Worm (Caenorhabditis elegans) whole organism, L3 larva: Measurements from ENCODE around the gene mans-2.

ENCODE experiments used
- ama-1 ChIP-seq: fragments of 150-350 bp; optimal IDR thresholded peaks from 2 replicates; lab custom pipeline; 2018
- ceh-16 ChIP-seq: sonication (generic microtip); optimal IDR thresholded peaks from 2 replicates; lab custom pipeline; 2017; ENCODE audit warnings: missing biosample characterization, missing genetic modification characterization
- ceh-9 ChIP-seq: sonication (generic microtip); optimal IDR thresholded peaks from 2 replicates; lab custom pipeline; 2018; ENCODE audit warnings: missing biosample characterization, missing genetic modification characterization
- elt-1 ChIP-seq: fragments of 150-350 bp; optimal IDR thresholded peaks from 2 replicates; lab custom pipeline; 2014; ENCODE audit warnings: missing biosample characterization, missing genetic modification characterization
- nhr-237 ChIP-seq: fragments of 150-350 bp; optimal IDR thresholded peaks from 2 replicates; lab custom pipeline; 2014; ENCODE audit warnings: missing biosample characterization, missing genetic modification characterization
- nhr-43 ChIP-seq: sonication (generic microtip); optimal IDR thresholded peaks from 2 replicates; lab custom pipeline; 2016; ENCODE audit warnings: mild to moderate bottlenecking, missing genetic modification characterization, missing compliant biosample characterization; ENCODE audit not compliant: poor library complexity, severe bottlenecking
- nhr-67 ChIP-seq: fragments of 150-350 bp; optimal IDR thresholded peaks from 2 replicates; lab custom pipeline; 2014; ENCODE audit warnings: missing biosample characterization, missing genetic modification characterization
- pha-4 ChIP-seq: fragments of 150-350 bp; optimal IDR thresholded peaks from 2 replicates; lab custom pipeline; 2014; ENCODE audit warnings: missing biosample characterization, missing genetic modification reagents, missing genetic modification characterization
- sea-2 ChIP-seq: fragments of 150-350 bp; sonication (generic microtip); optimal IDR thresholded peaks from 4 replicates; lab custom pipeline; 2014; ENCODE audit warnings: missing biosample characterization, missing genetic modification reagents, missing genetic modification characterization
- skn-1 ChIP-seq: fragments of 150-350 bp; optimal IDR thresholded peaks from 2 replicates; lab custom pipeline; 2014; ENCODE audit warnings: missing biosample characterization, missing genetic modification characterization
- tbx-2 ChIP-seq: sonication (generic microtip); optimal IDR thresholded peaks from 2 replicates; lab custom pipeline; 2016; ENCODE audit warnings: mild to moderate bottlenecking, missing genetic modification characterization, missing compliant biosample characterization
- zag-1 ChIP-seq: fragments of 150-350 bp; optimal IDR thresholded peaks from 2 replicates; lab custom pipeline; 2014; ENCODE audit warnings: missing biosample characterization, missing genetic modification characterization
- ztf-11 ChIP-seq: fragments of 150-350 bp; optimal IDR thresholded peaks from 2 replicates; lab custom pipeline; 2014; ENCODE audit warnings: missing biosample characterization, missing genetic modification characterization
- ztf-4 ChIP-seq: fragments of 150-350 bp; optimal IDR thresholded peaks from 2 replicates; lab custom pipeline; 2014; ENCODE audit warnings: missing biosample characterization, missing genetic modification characterization

- TF ChIP-seq nhr-237 (no peak), ztf-4 (tag; lab: Kevin White, UChicago) (no peak), ceh-16 (no peak), tbx-2 (no peak), nhr-67 (tag; lab: Kevin White, UChicago) (no peak), ztf-11 (no peak), elt-1 (tag; lab: Kevin White, UChicago) (no peak), skn-1 (tag; lab: Kevin White, UChicago) (no peak), sea-2 (GFP tag; lab: Kevin White, UChicago) (no peak), nhr-43 (tag; lab: Kevin White, UChicago) (no peak), zag-1 (no peak), pha-4 (tag; lab: Kevin White, UChicago) (no peak), ama-1 (no peak), ceh-9 (no peak)
These were observed 29.7 kb downstream of the mans-2 start for ce11 chrV:11955617-11956016.
